Worm (Caenorhabditis elegans) whole organism, L2 larva: ENCODE data around the gene sru-1.

Experiments
- ZK546.5 ChIP-seq: sonication (generic microtip); optimal IDR thresholded peaks from 2 replicates; lab custom pipeline; 2017; ENCODE audit warnings: missing biosample characterization, missing genetic modification characterization
- dmd-4 ChIP-seq: sonication (generic microtip); optimal IDR thresholded peaks from 2 replicates; lab custom pipeline; 2017; ENCODE audit warnings: missing biosample characterization, missing genetic modification characterization
- egl-27 ChIP-seq: sonication (generic microtip); optimal IDR thresholded peaks from 3 replicates; lab custom pipeline; 2017; ENCODE audit warnings: missing biosample characterization, missing genetic modification reagents, missing genetic modification characterization
- mdl-1 ChIP-seq, 2 experiments: fragments of 150-350 bp in 1 of 2; sonication (generic microtip) in 1 of 2; optimal IDR thresholded peaks; 2 replicates each; lab custom pipeline; 2017; ENCODE audit warnings: missing biosample characterization in 2 of 2, missing genetic modification characterization in 2 of 2
- nhr-25 ChIP-seq: fragments of 150-350 bp; sonication (generic microtip); optimal IDR thresholded peaks from 3 replicates; lab custom pipeline; 2014; ENCODE audit warnings: missing biosample characterization, missing genetic modification characterization
- nhr-77 ChIP-seq: fragments of 150-350 bp; optimal IDR thresholded peaks from 2 replicates; lab custom pipeline; 2014; ENCODE audit warnings: missing biosample characterization, missing genetic modification characterization
- ztf-11 ChIP-seq: sonication (generic microtip); optimal IDR thresholded peaks from 2 replicates; lab custom pipeline; 2017; ENCODE audit warnings: missing biosample characterization, missing genetic modification characterization

- TF ChIP-seq ztf-11 (tag; lab: Kevin White, UChicago) (no peak), egl-27 (tag; lab: Kevin White, UChicago) (no peak), ZK546.5 (tag; lab: Kevin White, UChicago) (no peak), nhr-77 (tag; lab: Kevin White, UChicago) (no peak), nhr-25 (no peak), dmd-4 (tag; lab: Kevin White, UChicago) (no peak), mdl-1 (tag; optimal IDR thresholded peaks at IDR 0.05; lab: Kevin White, UChicago) (no peak)
Observed at ce11 chrIV:9490320-9490719, 1.9 kb downstream of the sru-1 start, which contains the start of gene sru-6.
